Worm (Caenorhabditis elegans): ENCODE measurements around the gene nhr-251.

ce11 chrV:627585-627984, 27.3 kb downstream of the nhr-251 start, which contains the start of gene F48G7.8:
- no peak for TF ChIP-seq nhr-28 (tag; optimal IDR thresholded peaks at IDR 0.05)
- no peak for TF ChIP-seq elt-2 (tag; optimal IDR thresholded peaks at IDR 0.05)
- no peak for TF ChIP-seq ama-1 (optimal IDR thresholded peaks at IDR 0.05)
- no peak for TF ChIP-seq ZK546.5 (tag; optimal IDR thresholded peaks at IDR 0.05)

All from whole organism, L3 larva.